Worm (Caenorhabditis elegans) whole organism, young adult: Measurements from ENCODE around the gene K08B5.1.

Experiments
- B0261.1 ChIP-seq: sonication (generic microtip); optimal IDR thresholded peaks from 2 replicates; lab custom pipeline; 2016; ENCODE audit warnings: mild to moderate bottlenecking, missing genetic modification characterization, moderate library complexity, missing compliant biosample characterization
- C06A6.2 ChIP-seq: fragments of 200-800 bp; sonication (Bioruptor generic); conservative IDR thresholded peaks from 2 replicates; pipeline ENCODE4 v1.3.6; 2022; ENCODE audit warnings: missing genetic modification characterization, missing compliant biosample characterization
- D2030.7 ChIP-seq: fragments of 200-800 bp; sonication (Bioruptor generic); IDR thresholded peaks from 2 replicates; pipeline ENCODE4 v1.3.6; 2022; ENCODE audit warnings: missing genetic modification reagents, missing genetic modification characterization, missing compliant biosample characterization
- F23B12.7 ChIP-seq: sonication (generic microtip); optimal IDR thresholded peaks from 2 replicates; lab custom pipeline; 2017; ENCODE audit warnings: missing genetic modification characterization, mild to moderate bottlenecking, missing compliant biosample characterization, antibody characterized with exemption, moderate library complexity; ENCODE audit not compliant: insufficient read depth
- F33H1.4 ChIP-seq: fragments of 200-800 bp; sonication (Bioruptor generic); IDR thresholded peaks from 2 replicates; pipeline ENCODE4 v1.3.6; 2022; ENCODE audit warnings: missing genetic modification reagents, missing genetic modification characterization, missing compliant biosample characterization
- F57C9.4 ChIP-seq: sonication (generic microtip); optimal IDR thresholded peaks from 2 replicates; lab custom pipeline; 2017; ENCODE audit warnings: mild to moderate bottlenecking, missing genetic modification characterization, missing compliant biosample characterization
- Y79H2A.3 ChIP-seq: fragments of 200-800 bp; sonication (Bioruptor generic); conservative IDR thresholded peaks from 2 replicates; pipeline ENCODE4 v1.3.6; 2022; ENCODE audit warnings: missing genetic modification reagents, missing genetic modification characterization, missing compliant biosample characterization
- ZK185.1 ChIP-seq: sonication (generic microtip); optimal IDR thresholded peaks from 2 replicates; lab custom pipeline; 2016; ENCODE audit warnings: mild to moderate bottlenecking, missing genetic modification characterization, missing compliant biosample characterization; ENCODE audit not compliant: poor library complexity, severe bottlenecking
- aptf-3 ChIP-seq: fragments of 200-800 bp; sonication (Bioruptor generic); IDR thresholded peaks from 2 replicates; pipeline ENCODE4 v1.3.6; 2022; ENCODE audit warnings: missing genetic modification characterization, missing compliant biosample characterization
- atf-7 ChIP-seq: sonication (generic microtip); optimal IDR thresholded peaks from 2 replicates; lab custom pipeline; 2017; ENCODE audit warnings: mild to moderate bottlenecking, missing genetic modification characterization, missing compliant biosample characterization
- bed-2 ChIP-seq: fragments of 200-800 bp; sonication (Bioruptor generic); IDR thresholded peaks from 2 replicates; pipeline ENCODE4 v1.3.6; 2022; ENCODE audit warnings: missing genetic modification reagents, missing genetic modification characterization, missing compliant biosample characterization
- cebp-1 ChIP-seq, 2 experiments: fragments of 200-800 bp in 1 of 2; sonication (Bioruptor generic) in 1 of 2; sonication (generic microtip) in 1 of 2; IDR thresholded peaks in 1 of 2; optimal IDR thresholded peaks in 1 of 2; 2 replicates each; pipeline versions ENCODE4 v1.3.6 to Lab custom; 2017 to 2022; ENCODE audit warnings: missing compliant biosample characterization in 2 of 2, missing genetic modification characterization in 2 of 2, mild to moderate bottlenecking in 1 of 2, missing genetic modification reagents in 1 of 2, moderate library complexity in 1 of 2
- ceh-100 ChIP-seq: fragments of 200-800 bp; sonication (Bioruptor generic); IDR thresholded peaks from 2 replicates; pipeline ENCODE4 v1.3.6; 2022; ENCODE audit warnings: missing genetic modification reagents, missing genetic modification characterization, missing compliant biosample characterization
- ceh-27 ChIP-seq: fragments of 200-800 bp; sonication (Bioruptor generic); optimal IDR thresholded peaks from 2 replicates; lab custom pipeline; 2018; ENCODE audit warnings: mild to moderate bottlenecking, missing genetic modification characterization, moderate library complexity, missing compliant biosample characterization
- ceh-58 ChIP-seq: fragments of 200-800 bp; sonication (Bioruptor generic); IDR thresholded peaks from 2 replicates; pipeline ENCODE4 v1.3.6; 2022; ENCODE audit warnings: missing genetic modification characterization, missing compliant biosample characterization
- ceh-91 ChIP-seq: fragments of 200-800 bp; sonication (Bioruptor generic); IDR thresholded peaks from 2 replicates; pipeline ENCODE4 v1.3.6; 2022; ENCODE audit warnings: missing genetic modification reagents, missing genetic modification characterization, missing compliant biosample characterization
- chd-7 ChIP-seq: sonication (generic microtip); optimal IDR thresholded peaks from 2 replicates; lab custom pipeline; 2016; ENCODE audit warnings: mild to moderate bottlenecking, missing genetic modification characterization, moderate library complexity, missing compliant biosample characterization
- dox-1 ChIP-seq: fragments of 200-800 bp; sonication (Bioruptor generic); IDR thresholded peaks from 2 replicates; pipeline ENCODE4 v1.3.6; 2022; ENCODE audit warnings: missing genetic modification reagents, missing genetic modification characterization, missing compliant biosample characterization
- dpl-1 ChIP-seq: fragments of 150-350 bp; optimal IDR thresholded peaks from 2 replicates; lab custom pipeline; 2014; ENCODE audit warnings: missing biosample characterization, missing genetic modification reagents, missing genetic modification characterization
- egl-18 ChIP-seq: fragments of 200-800 bp; sonication (Bioruptor generic); IDR thresholded peaks from 2 replicates; pipeline ENCODE4 v1.3.6; 2022; ENCODE audit warnings: missing genetic modification reagents, missing genetic modification characterization, missing compliant biosample characterization
- egrh-3 ChIP-seq: fragments of 200-800 bp; sonication (Bioruptor generic); IDR thresholded peaks from 2 replicates; pipeline ENCODE4 v1.3.6; 2022; ENCODE audit warnings: missing genetic modification reagents, missing genetic modification characterization, missing compliant biosample characterization
- hmg-1.2 ChIP-seq: fragments of 200-800 bp; sonication (Bioruptor generic); IDR thresholded peaks from 2 replicates; pipeline ENCODE4 v1.3.6; 2022; ENCODE audit warnings: missing genetic modification reagents, missing genetic modification characterization, missing compliant biosample characterization
- hmg-20 ChIP-seq: fragments of 200-800 bp; sonication (Bioruptor generic); IDR thresholded peaks from 2 replicates; pipeline ENCODE4 v1.3.6; 2022; ENCODE audit warnings: missing genetic modification reagents, missing genetic modification characterization, missing compliant biosample characterization
- let-526 ChIP-seq: fragments of 200-800 bp; sonication (Bioruptor generic); IDR thresholded peaks from 2 replicates; pipeline ENCODE4 v1.3.6; 2022; ENCODE audit warnings: missing genetic modification reagents, missing genetic modification characterization, missing compliant biosample characterization
- let-607 ChIP-seq, 2 experiments: fragments of 200-800 bp in 1 of 2; sonication (Bioruptor generic) in 1 of 2; sonication (generic microtip) in 1 of 2; optimal IDR thresholded peaks; 2 replicates each; lab custom pipeline; 2016 to 2018; ENCODE audit warnings: mild to moderate bottlenecking in 2 of 2, missing compliant biosample characterization in 2 of 2, missing genetic modification characterization in 2 of 2, moderate library complexity in 2 of 2, missing genotype in 1 of 2
- lin-35 ChIP-seq, 3 experiments: fragments of 150-350 bp in 2 of 3; sonication (generic microtip) in 1 of 3; optimal IDR thresholded peaks; 2 replicates each; lab custom pipeline; 2014 to 2018; ENCODE audit warnings: missing biosample characterization in 3 of 3, missing genetic modification characterization in 3 of 3, missing genetic modification reagents in 3 of 3
- lin-40 ChIP-seq: sonication (generic microtip); optimal IDR thresholded peaks from 2 replicates; lab custom pipeline; 2016; ENCODE audit warnings: missing genetic modification characterization, mild to moderate bottlenecking, missing compliant biosample characterization, missing genotype, missing genetic modification reagents
- madf-10 ChIP-seq: sonication (generic microtip); optimal IDR thresholded peaks from 2 replicates; lab custom pipeline; 2016; ENCODE audit warnings: mild to moderate bottlenecking, missing genetic modification characterization, missing compliant biosample characterization
- madf-3 ChIP-seq: fragments of 200-800 bp; sonication (Bioruptor generic); IDR thresholded peaks from 2 replicates; pipeline ENCODE4 v1.3.6; 2022; ENCODE audit warnings: missing genetic modification reagents, missing genetic modification characterization, missing compliant biosample characterization
- mes-4 ChIP-seq: sonication (generic microtip); optimal IDR thresholded peaks from 2 replicates; lab custom pipeline; 2016; ENCODE audit warnings: missing genotype, missing genetic modification characterization, missing compliant biosample characterization
- nhr-120 ChIP-seq: fragments of 200-800 bp; sonication (Bioruptor generic); IDR thresholded peaks from 2 replicates; pipeline ENCODE4 v1.3.6; 2022; ENCODE audit warnings: missing genetic modification characterization, missing compliant biosample characterization
- nhr-80 ChIP-seq: sonication (generic microtip); optimal IDR thresholded peaks from 2 replicates; lab custom pipeline; 2016; ENCODE audit warnings: missing genetic modification characterization, missing compliant biosample characterization
- nhr-90 ChIP-seq: sonication (generic microtip); optimal IDR thresholded peaks from 2 replicates; lab custom pipeline; 2016; ENCODE audit warnings: missing genotype, mild to moderate bottlenecking, missing genetic modification characterization, missing compliant biosample characterization
- pbrm-1 ChIP-seq: fragments of 200-800 bp; sonication (Bioruptor generic); IDR thresholded peaks from 2 replicates; pipeline ENCODE4 v1.3.6; 2022; ENCODE audit warnings: missing genetic modification reagents, missing genetic modification characterization, missing compliant biosample characterization
- rpc-1 ChIP-seq, 2 experiments: fragments of 150-350 bp in 1 of 2; sonication (generic microtip) in 1 of 2; optimal IDR thresholded peaks; 2 replicates each; lab custom pipeline; 2014 to 2018; ENCODE audit warnings: missing biosample characterization in 1 of 2, missing genetic modification characterization in 1 of 2, missing genetic modification reagents in 1 of 2, missing genotype in 1 of 2
- snpc-1.1 ChIP-seq: sonication (generic microtip); optimal IDR thresholded peaks from 2 replicates; lab custom pipeline; 2017; ENCODE audit warnings: missing genetic modification characterization, mild to moderate bottlenecking, missing compliant biosample characterization, antibody characterized with exemption, moderate library complexity, missing genotype, missing genetic modification reagents; ENCODE audit not compliant: insufficient read depth
- somi-1 ChIP-seq: fragments of 200-800 bp; sonication (Bioruptor generic); optimal IDR thresholded peaks from 2 replicates; lab custom pipeline; 2018; ENCODE audit warnings: mild to moderate bottlenecking, missing genetic modification characterization, missing compliant biosample characterization
- tbx-9 ChIP-seq: sonication (generic microtip); optimal IDR thresholded peaks from 2 replicates; lab custom pipeline; 2016; ENCODE audit warnings: borderline replicate concordance, missing genetic modification characterization, inconsistent platforms, missing compliant biosample characterization
- tlf-1 ChIP-seq: fragments of 200-800 bp; sonication (Bioruptor generic); optimal IDR thresholded peaks from 2 replicates; lab custom pipeline; 2018; ENCODE audit warnings: mild to moderate bottlenecking, missing genetic modification characterization, missing compliant biosample characterization
- zim-3 ChIP-seq: sonication (generic microtip); optimal IDR thresholded peaks from 2 replicates; lab custom pipeline; 2017; ENCODE audit warnings: mild to moderate bottlenecking, missing genetic modification characterization, moderate library complexity, missing compliant biosample characterization
- ztf-26 ChIP-seq: sonication (generic microtip); optimal IDR thresholded peaks from 2 replicates; lab custom pipeline; 2017; ENCODE audit warnings: missing genetic modification characterization, missing compliant biosample characterization
- ztf-6 ChIP-seq: fragments of 200-800 bp; sonication (Bioruptor generic); IDR thresholded peaks from 2 replicates; pipeline ENCODE4 v1.3.6; 2022; ENCODE audit warnings: missing genetic modification reagents, missing genetic modification characterization, missing compliant biosample characterization

K08B5.1 gene

ce11 chrX:16553845-16554426 is 4.3 kb upstream of the K08B5.1 start, which contains the start of gene K08B5.2 (continued):
- TF ChIP-seq lin-40 (peak; percentile 52), F33H1.4 (GFP tag; lab: Robert Waterston, UW) (no peak), madf-3 (GFP tag; lab: Robert Waterston, UW) (no peak), let-526 (no peak), ztf-26 (no peak), dox-1 (GFP tag; lab: Robert Waterston, UW) (peak; percentile 60; the same call in 1 of the 2 replicates), F57C9.4 (no peak), hmg-1.2 (GFP tag; lab: Robert Waterston, UW) (peak; percentile 25; the same call in 1 of the 2 replicates), nhr-80 (tag; lab: Kevin White, UChicago) (peak; percentile 95), F23B12.7 (tag; lab: Kevin White, UChicago) (peak; percentile 5), ZK185.1 (tag; lab: Kevin White, UChicago) (no peak), zim-3 (tag; lab: Kevin White, UChicago) (no peak), madf-10 (tag; lab: Kevin White, UChicago) (peak; percentile 45), nhr-90 (tag; lab: Kevin White, UChicago) (peak; percentile 15), bed-2 (GFP tag; lab: Robert Waterston, UW) (no peak), mes-4 (tag; lab: Kevin White, UChicago) (no peak), chd-7 (tag; lab: Kevin White, UChicago) (peak; percentile 24)
- TF ChIP-seq, all 124 proteins: peak for 15

ce11 chrX:16555726-16556125 is 2.5 kb upstream of the K08B5.1 start:
- TF ChIP-seq egrh-3 (GFP tag; lab: Robert Waterston, UW) (no peak), B0261.1 (tag; lab: Kevin White, UChicago) (no peak), tlf-1 (GFP tag; lab: Kevin White, UChicago) (no peak)

- TF ChIP-seq pbrm-1 (GFP tag; lab: Robert Waterston, UW) (peak; percentile 77), lin-35 (GFP tag; optimal IDR thresholded peaks at IDR 0.05; lab: Kevin White, UChicago) (peak in 1 of 3 experiments; percentile 21), egl-18 (GFP tag; lab: Robert Waterston, UW) (no peak), cebp-1 (GFP tag; IDR thresholded peaks at IDR 0.05; lab: Robert Waterston, UW) (peak; percentile 34; the same call in 1 of the 2 replicates), cebp-1 (tag; optimal IDR thresholded peaks at IDR 0.05; lab: Kevin White, UChicago) (no peak), let-607 (tag; optimal IDR thresholded peaks at IDR 0.05; lab: Kevin White, UChicago) (peak in 1 of 2 experiments; percentile 43), hmg-1.2 (GFP tag; lab: Robert Waterston, UW) (peak; percentile 62), hmg-20 (GFP tag; lab: Robert Waterston, UW) (no peak), C06A6.2 (GFP tag; lab: Robert Waterston, UW) (no peak), Y79H2A.3 (no peak), lin-40 (peak; percentile 38), nhr-120 (GFP tag; lab: Robert Waterston, UW) (no peak), B0261.1 (tag; lab: Kevin White, UChicago) (peak; percentile 89), tbx-9 (tag; lab: Kevin White, UChicago) (no peak), somi-1 (GFP tag; lab: Kevin White, UChicago) (peak; percentile 10), ceh-100 (GFP tag; lab: Robert Waterston, UW) (no peak), ceh-91 (no peak), zim-3 (tag; lab: Kevin White, UChicago) (no peak), snpc-1.1 (tag; lab: Kevin White, UChicago) (peak; percentile 75), aptf-3 (GFP tag; lab: Robert Waterston, UW) (no peak), madf-10 (tag; lab: Kevin White, UChicago) (peak; percentile 33), D2030.7 (GFP tag; lab: Robert Waterston, UW) (peak; percentile 70; the same call in 1 of the 2 replicates), ceh-27 (GFP tag; lab: Kevin White, UChicago) (peak; percentile 16), dpl-1 (GFP tag; lab: Kevin White, UChicago) (no peak), atf-7 (tag; lab: Kevin White, UChicago) (no peak), ztf-6 (GFP tag; lab: Robert Waterston, UW) (no peak), F23B12.7 (tag; lab: Kevin White, UChicago) (peak; percentile 52), rpc-1 (optimal IDR thresholded peaks at IDR 0.05; lab: Kevin White, UChicago) (peak; percentile 83), rpc-1 (tag; optimal IDR thresholded peaks at IDR 0.05; lab: Kevin White, UChicago) (peak; percentile 97), ceh-58 (no peak), nhr-80 (tag; lab: Kevin White, UChicago) (peak; percentile 7)
Observed at ce11 chrX:16558776-16559175, 542 bp downstream of the K08B5.1 start.
